Worm (Caenorhabditis elegans) whole organism, L4 larva: ENCODE data around the gene rpn-5.

Experiments used
- F10B5.3 ChIP-seq: sonication (generic microtip); optimal IDR thresholded peaks from 2 replicates; lab custom pipeline; 2016; ENCODE audit warnings: mild to moderate bottlenecking, missing genetic modification characterization, missing compliant biosample characterization
- F26F4.8 ChIP-seq: fragments of 200-800 bp; sonication (Bioruptor generic); conservative IDR thresholded peaks from 2 replicates; pipeline ENCODE4 v1.3.6; 2022; ENCODE audit warnings: missing genetic modification characterization, missing compliant biosample characterization
- F37D6.2 ChIP-seq: sonication (generic microtip); optimal IDR thresholded peaks from 2 replicates; lab custom pipeline; 2016; ENCODE audit warnings: mild to moderate bottlenecking, missing genetic modification characterization, missing compliant biosample characterization
- R02D3.7 ChIP-seq: fragments of 150-350 bp; sonication (generic microtip); optimal IDR thresholded peaks from 3 replicates; lab custom pipeline; 2014; ENCODE audit warnings: missing biosample characterization, missing genetic modification characterization
- Y48G9A.11 ChIP-seq: fragments of 200-800 bp; sonication (Bioruptor generic); IDR thresholded peaks from 2 replicates; pipeline ENCODE4 v1.3.6; 2022; ENCODE audit warnings: missing genetic modification reagents, missing genetic modification characterization, missing compliant biosample characterization
- arid-1 ChIP-seq: fragments of 200-800 bp; sonication (Bioruptor generic); conservative IDR thresholded peaks from 2 replicates; pipeline ENCODE4 v1.3.6; 2022; ENCODE audit warnings: missing genetic modification reagents, missing genetic modification characterization, missing compliant biosample characterization
- ceh-20 ChIP-seq: fragments of 200-800 bp; sonication (Bioruptor generic); IDR thresholded peaks from 2 replicates; pipeline ENCODE4 v1.3.6; 2022; ENCODE audit warnings: missing genetic modification reagents, missing genetic modification characterization, missing compliant biosample characterization
- ceh-32 ChIP-seq: sonication (generic microtip); optimal IDR thresholded peaks from 2 replicates; lab custom pipeline; 2016; ENCODE audit warnings: mild to moderate bottlenecking, missing genetic modification characterization, missing compliant biosample characterization; ENCODE audit not compliant: poor library complexity
- daf-16 ChIP-seq, 3 experiments: sonication (generic microtip); optimal IDR thresholded peaks; 2 replicates each; lab custom pipeline; 2016 to 2017; ENCODE audit warnings: missing genetic modification characterization in 3 of 3, missing genetic modification reagents in 3 of 3, mild to moderate bottlenecking in 2 of 3, missing compliant biosample characterization in 2 of 3, missing biosample characterization in 1 of 3, moderate library complexity in 1 of 3
- dmd-6 ChIP-seq: fragments of 200-800 bp; sonication (Bioruptor generic); IDR thresholded peaks from 2 replicates; pipeline ENCODE4 v1.3.6; 2022; ENCODE audit warnings: missing genetic modification reagents, missing genetic modification characterization, missing compliant biosample characterization
- duxl-1 ChIP-seq: sonication (generic microtip); optimal IDR thresholded peaks from 2 replicates; lab custom pipeline; 2016; ENCODE audit warnings: mild to moderate bottlenecking, missing genetic modification characterization, moderate library complexity, missing compliant biosample characterization; ENCODE audit not compliant: poor library complexity
- dve-1 ChIP-seq: sonication (generic microtip); optimal IDR thresholded peaks from 2 replicates; lab custom pipeline; 2017; ENCODE audit warnings: antibody characterized with exemption, mild to moderate bottlenecking, missing genetic modification characterization, missing compliant biosample characterization; ENCODE audit not compliant: insufficient read depth
- hif-1 ChIP-seq, 2 experiments: sonication (generic microtip); optimal IDR thresholded peaks; 2 replicates each; lab custom pipeline; 2016 to 2017; ENCODE audit warnings: missing compliant biosample characterization in 2 of 2, missing genetic modification characterization in 2 of 2, missing genetic modification reagents in 2 of 2, missing genotype in 2 of 2, mild to moderate bottlenecking in 1 of 2
- hlh-11 ChIP-seq: fragments of 200-800 bp; sonication (Bioruptor generic); optimal IDR thresholded peaks from 2 replicates; lab custom pipeline; 2018; ENCODE audit warnings: mild to moderate bottlenecking, missing genetic modification characterization, missing compliant biosample characterization
- hlh-30 ChIP-seq: sonication (generic microtip); optimal IDR thresholded peaks from 2 replicates; lab custom pipeline; 2017; ENCODE audit warnings: antibody characterized with exemption, mild to moderate bottlenecking, missing genetic modification characterization, missing compliant biosample characterization; ENCODE audit not compliant: insufficient read depth
- hmg-1.1 ChIP-seq: fragments of 200-800 bp; sonication (Bioruptor generic); IDR thresholded peaks from 2 replicates; pipeline ENCODE4 v1.3.6; 2022; ENCODE audit warnings: missing genetic modification reagents, missing genetic modification characterization, missing compliant biosample characterization
- lim-7 ChIP-seq: fragments of 200-800 bp; sonication (Bioruptor generic); IDR thresholded peaks from 2 replicates; pipeline ENCODE4 v1.3.6; 2022; ENCODE audit warnings: missing genetic modification characterization, missing compliant biosample characterization
- lin-38 ChIP-seq: fragments of 200-800 bp; sonication (Bioruptor generic); IDR thresholded peaks from 2 replicates; pipeline ENCODE4 v1.3.6; 2022; ENCODE audit warnings: missing genetic modification reagents, missing genetic modification characterization, missing compliant biosample characterization
- lin-39 ChIP-seq: fragments of 150-350 bp; optimal IDR thresholded peaks from 2 replicates; lab custom pipeline; 2014; ENCODE audit warnings: missing biosample characterization, missing genetic modification reagents, missing genetic modification characterization
- lsy-2 ChIP-seq, 2 experiments: fragments of 150-350 bp in 1 of 2; sonication (generic microtip) in 1 of 2; optimal IDR thresholded peaks; 2 replicates each; lab custom pipeline; 2014 to 2017; ENCODE audit warnings: missing biosample characterization in 2 of 2, missing genetic modification characterization in 2 of 2
- madf-5 ChIP-seq, 2 experiments: fragments of 200-800 bp; sonication (Bioruptor generic); IDR thresholded peaks; 2 replicates each; pipeline ENCODE4 v1.3.6; 2022; ENCODE audit warnings: missing compliant biosample characterization in 2 of 2, missing genetic modification characterization in 2 of 2
- mdl-1 ChIP-seq, 2 experiments: fragments of 150-350 bp in 1 of 2; sonication (generic microtip) in 1 of 2; optimal IDR thresholded peaks; 2 replicates each; lab custom pipeline; 2014 to 2017; ENCODE audit warnings: missing biosample characterization in 2 of 2, missing genetic modification characterization in 2 of 2
- mdt-29 ChIP-seq: fragments of 200-800 bp; sonication (Bioruptor generic); IDR thresholded peaks from 2 replicates; pipeline ENCODE4 v1.3.6; 2022; ENCODE audit warnings: missing genetic modification reagents, missing genetic modification characterization, missing compliant biosample characterization
- mep-1 ChIP-seq: fragments of 150-350 bp; sonication (generic microtip); optimal IDR thresholded peaks from 3 replicates; lab custom pipeline; 2014; ENCODE audit warnings: missing biosample characterization, missing genetic modification characterization
- mes-2 ChIP-seq: sonication (generic microtip); optimal IDR thresholded peaks from 2 replicates; lab custom pipeline; 2016; ENCODE audit warnings: missing genotype, mild to moderate bottlenecking, missing genetic modification characterization, missing compliant biosample characterization; ENCODE audit not compliant: poor library complexity, severe bottlenecking
- mxl-3 ChIP-seq: fragments of 200-800 bp; sonication (Bioruptor generic); optimal IDR thresholded peaks from 2 replicates; lab custom pipeline; 2018; ENCODE audit warnings: mild to moderate bottlenecking, missing genetic modification characterization, missing compliant biosample characterization
- nhr-111 ChIP-seq: fragments of 200-800 bp; sonication (Bioruptor generic); optimal IDR thresholded peaks from 2 replicates; lab custom pipeline; 2018; ENCODE audit warnings: mild to moderate bottlenecking, missing genetic modification characterization, missing compliant biosample characterization
- nhr-25 ChIP-seq: sonication (generic microtip); optimal IDR thresholded peaks from 2 replicates; lab custom pipeline; 2017; ENCODE audit warnings: missing genetic modification characterization, mild to moderate bottlenecking, missing compliant biosample characterization, antibody characterized with exemption, moderate library complexity, borderline replicate concordance; ENCODE audit not compliant: insufficient read depth
- nhr-28 ChIP-seq: fragments of 150-350 bp; optimal IDR thresholded peaks from 2 replicates; lab custom pipeline; 2014; ENCODE audit warnings: missing biosample characterization, missing genetic modification characterization
- nhr-48 ChIP-seq: sonication (generic microtip); optimal IDR thresholded peaks from 2 replicates; lab custom pipeline; 2016; ENCODE audit warnings: mild to moderate bottlenecking, missing genetic modification characterization, missing compliant biosample characterization
- nhr-6 ChIP-seq: fragments of 150-350 bp; optimal IDR thresholded peaks from 2 replicates; lab custom pipeline; 2014; ENCODE audit warnings: missing biosample characterization, missing genetic modification characterization
- pqm-1 ChIP-seq: sonication (generic microtip); optimal IDR thresholded peaks from 2 replicates; lab custom pipeline; 2017; ENCODE audit warnings: missing biosample characterization, missing genetic modification characterization
- rbr-2 ChIP-seq: sonication (generic microtip); optimal IDR thresholded peaks from 2 replicates; lab custom pipeline; 2016; ENCODE audit warnings: missing genotype, missing genetic modification characterization, missing compliant biosample characterization
- set-16 ChIP-seq: fragments of 200-800 bp; sonication (Bioruptor generic); IDR thresholded peaks from 2 replicates; pipeline ENCODE4 v1.3.6; 2022; ENCODE audit warnings: missing genetic modification reagents, missing genetic modification characterization, missing compliant biosample characterization
- spr-3 ChIP-seq: fragments of 200-800 bp; sonication (Bioruptor generic); optimal IDR thresholded peaks from 2 replicates; lab custom pipeline; 2018; ENCODE audit warnings: mild to moderate bottlenecking, missing genetic modification characterization, missing compliant biosample characterization
- unc-62 ChIP-seq, 3 experiments: fragments of 150-350 bp in 1 of 3; sonication (generic microtip); optimal IDR thresholded peaks in 2 of 3; peaks in 1 of 3; 1 replicate in 1 of 3; 2 replicates in 2 of 3; lab custom pipeline; 2014 to 2017; ENCODE audit warnings: missing biosample characterization in 3 of 3, missing genetic modification characterization in 3 of 3, missing genetic modification reagents in 3 of 3, missing genotype in 1 of 3
- zip-2 ChIP-seq: fragments of 150-350 bp; optimal IDR thresholded peaks from 2 replicates; lab custom pipeline; 2014; ENCODE audit warnings: missing biosample characterization, missing genetic modification characterization

The rpn-5 gene

ce11 chrII:4726120-4726519 is 27.9 kb upstream of the rpn-5 start, which contains the start of gene F10G7.10:
Gene F10G7.10, minus strand, starts transcription at chrII:4726264.
- TF ChIP-seq nhr-48 (tag; lab: Kevin White, UChicago), result no peak
- TF ChIP-seq mxl-3 (GFP tag; lab: Kevin White, UChicago), result peak; percentile 69
- no peak for TF ChIP-seq nhr-25 (tag; lab: Kevin White, UChicago)
- TF ChIP-seq hmg-1.1 (GFP tag; lab: Robert Waterston, UW), result 0 out of 2 replicates have a peak, but pooled peaks have one; percentile 39
- TF ChIP-seq rbr-2 (tag; lab: Kevin White, UChicago), result no peak
- no peak for TF ChIP-seq Y48G9A.11
- TF ChIP-seq mdt-29 (GFP tag; lab: Robert Waterston, UW), result no peak
- TF ChIP-seq unc-62 (GFP tag; optimal IDR thresholded peaks at IDR 0.05 in 1 of 2; lab: Kevin White, UChicago), result peak in 1 of 2 experiments; percentile 59
- TF ChIP-seq unc-62 (tag; optimal IDR thresholded peaks at IDR 0.05; lab: Kevin White, UChicago), result no peak
- peak; percentile 3 for TF ChIP-seq nhr-6 (tag; lab: Kevin White, UChicago)
- TF ChIP-seq hlh-30 (tag; lab: Kevin White, UChicago), result peak; percentile 83
- peak in 1 of 2 experiments; percentile 28 for TF ChIP-seq lsy-2 (tag; optimal IDR thresholded peaks at IDR 0.05; lab: Kevin White, UChicago)
- TF ChIP-seq hlh-11, result peak; percentile 42
- no peak for TF ChIP-seq arid-1 (GFP tag; lab: Robert Waterston, UW)
- peak; percentile 0 for TF ChIP-seq mep-1 (tag; lab: Kevin White, UChicago)
- TF ChIP-seq mes-2, result peak; percentile 31
- TF ChIP-seq mdl-1 (tag; optimal IDR thresholded peaks at IDR 0.05; lab: Kevin White, UChicago), result peak; percentile 30 to 84
- TF ChIP-seq F37D6.2 (tag; lab: Kevin White, UChicago), result no peak
- TF ChIP-seq daf-16 (GFP tag; optimal IDR thresholded peaks at IDR 0.05; lab: Kevin White, UChicago), result no peak
- peak; percentile 29 for TF ChIP-seq daf-16 (tag; optimal IDR thresholded peaks at IDR 0.05; lab: Kevin White, UChicago)
- TF ChIP-seq hif-1 (tag; optimal IDR thresholded peaks at IDR 0.05; lab: Kevin White, UChicago), result peak in 1 of 2 experiments; percentile 50
- peak; percentile 36 for TF ChIP-seq dve-1 (tag; lab: Kevin White, UChicago)

- TF ChIP-seq dmd-6 (GFP tag; lab: Robert Waterston, UW), result peak; percentile 42; the same call in 1 of the 2 replicates
- TF ChIP-seq madf-5 (GFP tag; IDR thresholded peaks at IDR 0.05; lab: Robert Waterston, UW), result no peak
- no peak for TF ChIP-seq nhr-48 (tag; lab: Kevin White, UChicago)
- peak; percentile 75 for TF ChIP-seq pqm-1 (tag; lab: Kevin White, UChicago)
- TF ChIP-seq hlh-11, result peak; percentile 20
- TF ChIP-seq ceh-20 (GFP tag; lab: Robert Waterston, UW), result no peak
- no peak for TF ChIP-seq daf-16 (GFP tag; optimal IDR thresholded peaks at IDR 0.05; lab: Kevin White, UChicago)
- peak; percentile 27 for TF ChIP-seq daf-16 (tag; optimal IDR thresholded peaks at IDR 0.05; lab: Kevin White, UChicago)
- TF ChIP-seq spr-3 (GFP tag; lab: Kevin White, UChicago), result no peak
- no peak for TF ChIP-seq R02D3.7 (tag; lab: Kevin White, UChicago)
- no peak for TF ChIP-seq F10B5.3
- TF ChIP-seq lin-38 (GFP tag; lab: Robert Waterston, UW), result no peak
- no peak for TF ChIP-seq ceh-32 (tag; lab: Kevin White, UChicago)
- no peak for TF ChIP-seq duxl-1 (tag; lab: Kevin White, UChicago)
- no peak for TF ChIP-seq nhr-111 (GFP tag; lab: Kevin White, UChicago)
- no peak for TF ChIP-seq zip-2
- TF ChIP-seq lin-39 (tag; lab: Kevin White, UChicago), result no peak
- no peak for TF ChIP-seq set-16 (GFP tag; lab: Robert Waterston, UW)
- TF ChIP-seq hlh-30 (tag; lab: Kevin White, UChicago), result peak; percentile 30
- peak; percentile 80 for TF ChIP-seq nhr-28 (tag; lab: Kevin White, UChicago)
- no peak for TF ChIP-seq F26F4.8
- TF ChIP-seq lim-7 (GFP tag; lab: Robert Waterston, UW), result no peak
- peak; percentile 13 for TF ChIP-seq dve-1 (tag; lab: Kevin White, UChicago)
Measured at ce11 chrII:4715676-4716075, 17.4 kb upstream of the rpn-5 start, which contains the start of gene F41C3.8. Gene F41C3.8, plus strand, starts transcription at chrII:4716046.
